Fruit fly (Drosophila melanogaster) whole organism, embryonic: ENCODE measurements around the gene ClC-a.

Source experiments
- Ada2b ChIP-seq: fragments of 200-800 bp; sonication (Bioruptor generic); IDR thresholded peaks from 2 replicates; pipeline ENCODE4 v1.3.6; 2022; ENCODE audit warnings: missing biosample characterization, missing genetic modification characterization
- Blimp-1 ChIP-seq: fragments of 200-800 bp; sonication (Bioruptor generic); optimal IDR thresholded peaks from 3 replicates; lab custom pipeline; 2018; ENCODE audit warnings: missing biosample characterization, missing genetic modification characterization, mild to moderate bottlenecking, moderate library complexity, missing genetic modification reagents
- CG10959 ChIP-seq: fragments of 200-800 bp; sonication (Bioruptor generic); IDR thresholded peaks from 2 replicates; pipeline ENCODE4 v1.3.6; 2022; ENCODE audit warnings: missing biosample characterization, missing genetic modification characterization
- CG11456 ChIP-seq: fragments of 200-800 bp; sonication (Bioruptor generic); IDR thresholded peaks from 3 replicates; pipeline ENCODE4 v1.3.6; 2022; ENCODE audit warnings: missing biosample characterization, missing genetic modification characterization
- CG16813 ChIP-seq: fragments of 200-800 bp; sonication (Bioruptor generic); IDR thresholded peaks from 3 replicates; pipeline ENCODE4 v1.3.6; 2022; ENCODE audit warnings: missing biosample characterization, missing genetic modification characterization; ENCODE audit not compliant: partially characterized antibody
- CG17328 ChIP-seq: fragments of 200-800 bp; sonication (Bioruptor generic); IDR thresholded peaks from 2 replicates; pipeline ENCODE4 v1.3.6; 2022; ENCODE audit warnings: missing biosample characterization, missing genetic modification characterization
- CG17612 ChIP-seq: fragments of 200-800 bp; sonication (Bioruptor generic); IDR thresholded peaks from 2 replicates; pipeline ENCODE4 v1.3.6; 2022; ENCODE audit warnings: missing biosample characterization, missing genetic modification characterization
- CG2202 ChIP-seq: fragments of 200-800 bp; sonication (Bioruptor generic); optimal IDR thresholded peaks from 2 replicates; lab custom pipeline; 2018; ENCODE audit warnings: missing biosample characterization, mild to moderate bottlenecking, missing genetic modification characterization
- CG2678 ChIP-seq: fragments of 200-800 bp; sonication (Bioruptor generic); optimal IDR thresholded peaks from 3 replicates; lab custom pipeline; 2019; ENCODE audit warnings: missing biosample characterization, mild to moderate bottlenecking, missing genetic modification characterization, moderate library complexity
- CG3163 ChIP-seq: fragments of 200-800 bp; sonication (Bioruptor generic); optimal IDR thresholded peaks from 3 replicates; lab custom pipeline; 2016; ENCODE audit warnings: missing biosample characterization, missing genetic modification characterization
- CG34422 ChIP-seq: fragments of 200-800 bp; sonication (Bioruptor generic); IDR thresholded peaks from 3 replicates; pipeline ENCODE4 v1.3.6; 2022; ENCODE audit warnings: missing biosample characterization, missing genetic modification characterization
- CG4404 ChIP-seq: fragments of 200-800 bp; sonication (Bioruptor generic); IDR thresholded peaks from 2 replicates; pipeline ENCODE4 v1.3.6; 2022; ENCODE audit warnings: missing biosample characterization, missing genetic modification characterization
- CG6689 ChIP-seq: fragments of 200-800 bp; sonication (Bioruptor generic); IDR thresholded peaks from 2 replicates; pipeline ENCODE4 v1.3.6; 2022; ENCODE audit warnings: missing biosample characterization, missing genetic modification characterization
- CG7963 ChIP-seq: fragments of 200-800 bp; sonication (Bioruptor generic); IDR thresholded peaks from 3 replicates; pipeline ENCODE4 v1.3.6; 2022; ENCODE audit warnings: missing biosample characterization, missing genetic modification characterization; ENCODE audit not compliant: partially characterized antibody
- CG8281 ChIP-seq: fragments of 200-800 bp; sonication (Bioruptor generic); optimal IDR thresholded peaks from 2 replicates; lab custom pipeline; 2018; ENCODE audit warnings: missing biosample characterization, mild to moderate bottlenecking, missing genetic modification characterization, moderate library complexity
- Camta ChIP-seq: fragments of 200-800 bp; sonication (Bioruptor generic); optimal IDR thresholded peaks from 2 replicates; lab custom pipeline; 2016; ENCODE audit warnings: missing biosample characterization, missing genetic modification characterization
- Dad ChIP-seq: fragments of 200-800 bp; sonication (Bioruptor generic); optimal IDR thresholded peaks from 3 replicates; lab custom pipeline; 2016; ENCODE audit warnings: missing biosample characterization, missing genetic modification characterization
- Doc2 ChIP-seq: fragments of 200-800 bp; sonication (Bioruptor generic); IDR thresholded peaks from 2 replicates; pipeline ENCODE4 v1.3.6; 2022; ENCODE audit warnings: missing biosample characterization, missing genetic modification characterization
- Doc3 ChIP-seq: fragments of 200-800 bp; sonication (Bioruptor generic); IDR thresholded peaks from 3 replicates; pipeline ENCODE4 v1.3.6; 2022; ENCODE audit warnings: missing biosample characterization, missing genetic modification characterization; ENCODE audit not compliant: partially characterized antibody
- Dref ChIP-seq: fragments of 200-800 bp; sonication (Bioruptor generic); IDR thresholded peaks from 2 replicates; pipeline ENCODE4 v1.3.6; 2022; ENCODE audit warnings: missing biosample characterization, missing genetic modification characterization
- Hmr ChIP-seq: fragments of 200-800 bp; sonication (Bioruptor generic); optimal IDR thresholded peaks from 3 replicates; lab custom pipeline; 2017; ENCODE audit warnings: mild to moderate bottlenecking, missing biosample characterization, missing genetic modification reagents, missing genetic modification characterization
- Lpt ChIP-seq: fragments of >200 bp; optimal IDR thresholded peaks from 2 replicates; lab custom pipeline; 2018; ENCODE audit warnings: missing biosample characterization, missing genetic modification characterization
- MESR4 ChIP-seq: fragments of 200-800 bp; sonication (Bioruptor generic); optimal IDR thresholded peaks from 2 replicates; lab custom pipeline; 2018; ENCODE audit warnings: missing biosample characterization, mild to moderate bottlenecking, missing genetic modification characterization, moderate library complexity
- NC2β ChIP-seq: fragments of 200-800 bp; sonication (Bioruptor generic); optimal IDR thresholded peaks from 2 replicates; lab custom pipeline; 2016; ENCODE audit warnings: missing biosample characterization, missing genetic modification characterization
- Pdp1 ChIP-seq, 2 experiments: fragments of 200-800 bp; sonication (Bioruptor generic); optimal IDR thresholded peaks; 3 replicates each; lab custom pipeline; 2016; ENCODE audit warnings: missing biosample characterization in 2 of 2, missing genetic modification characterization in 2 of 2, mild to moderate bottlenecking in 1 of 2, moderate library complexity in 1 of 2
- Side ChIP-seq: fragments of 200-800 bp; sonication (Bioruptor generic); optimal IDR thresholded peaks from 2 replicates; lab custom pipeline; 2016; ENCODE audit warnings: missing biosample characterization, missing genetic modification characterization
- Six4 ChIP-seq: fragments of 200-800 bp; sonication (Bioruptor generic); optimal IDR thresholded peaks from 2 replicates; lab custom pipeline; 2016; ENCODE audit warnings: missing biosample characterization, missing genetic modification characterization
- YL-1 ChIP-seq: fragments of 200-800 bp; sonication (Bioruptor generic); optimal IDR thresholded peaks from 3 replicates; lab custom pipeline; 2017; ENCODE audit warnings: missing biosample characterization, mild to moderate bottlenecking, missing genetic modification characterization
- amos ChIP-seq: fragments of 200-800 bp; sonication (Bioruptor generic); IDR thresholded peaks from 2 replicates; pipeline ENCODE4 v1.3.6; 2022; ENCODE audit warnings: missing biosample characterization, missing genetic modification characterization; ENCODE audit not compliant: partially characterized antibody
- ci ChIP-seq: fragments of 200-800 bp; sonication (Bioruptor generic); IDR thresholded peaks from 3 replicates; pipeline ENCODE4 v1.3.6; 2022; ENCODE audit warnings: missing biosample characterization, missing genetic modification characterization
- corto ChIP-seq: fragments of 200-800 bp; sonication (Bioruptor generic); optimal IDR thresholded peaks from 2 replicates; lab custom pipeline; 2016; ENCODE audit warnings: missing biosample characterization, mild to moderate bottlenecking, missing genetic modification characterization, moderate library complexity
- dmrt99B ChIP-seq: fragments of 200-800 bp; sonication (Bioruptor generic); optimal IDR thresholded peaks from 2 replicates; lab custom pipeline; 2018; ENCODE audit warnings: missing biosample characterization, mild to moderate bottlenecking, missing genetic modification characterization, moderate library complexity
- ftz-f1 ChIP-seq: fragments of 200-800 bp; sonication (Bioruptor generic); optimal IDR thresholded peaks from 2 replicates; lab custom pipeline; 2016; ENCODE audit warnings: missing biosample characterization, missing genetic modification characterization
- fu2 ChIP-seq: fragments of 200-800 bp; sonication (Bioruptor generic); optimal IDR thresholded peaks from 2 replicates; lab custom pipeline; 2016; ENCODE audit warnings: missing biosample characterization, missing genetic modification characterization
- gsb-n ChIP-seq: fragments of 200-800 bp; sonication (Bioruptor generic); optimal IDR thresholded peaks from 3 replicates; lab custom pipeline; 2018; ENCODE audit warnings: missing biosample characterization, mild to moderate bottlenecking, missing genetic modification characterization
- ham ChIP-seq: fragments of 200-800 bp; sonication (Bioruptor generic); IDR thresholded peaks from 2 replicates; pipeline ENCODE4 v1.3.6; 2022; ENCODE audit warnings: missing biosample characterization, missing genetic modification characterization
- jigr1 ChIP-seq: fragments of 200-800 bp; sonication (Bioruptor generic); IDR thresholded peaks from 3 replicates; pipeline ENCODE4 v1.3.6; 2022; ENCODE audit warnings: missing biosample characterization, missing genetic modification characterization
- kah ChIP-seq: fragments of 200-800 bp; sonication (Bioruptor generic); optimal IDR thresholded peaks from 2 replicates; lab custom pipeline; 2018; ENCODE audit warnings: missing biosample characterization, mild to moderate bottlenecking, missing genetic modification characterization
- knrl ChIP-seq: fragments of 200-800 bp; sonication (Bioruptor generic); IDR thresholded peaks from 3 replicates; pipeline ENCODE4 v1.3.6; 2022; ENCODE audit warnings: missing biosample characterization, missing genetic modification characterization; ENCODE audit not compliant: partially characterized antibody
- nerfin-2 ChIP-seq: fragments of 200-800 bp; sonication (Bioruptor generic); IDR thresholded peaks from 2 replicates; pipeline ENCODE4 v1.3.6; 2022; ENCODE audit warnings: missing biosample characterization, missing genetic modification characterization; ENCODE audit not compliant: partially characterized antibody
- nmo ChIP-seq: fragments of 200-800 bp; sonication (Bioruptor generic); optimal IDR thresholded peaks from 2 replicates; lab custom pipeline; 2018; ENCODE audit warnings: missing biosample characterization, mild to moderate bottlenecking, missing genetic modification characterization, moderate library complexity
- pnt ChIP-seq: fragments of 200-800 bp; sonication (Bioruptor generic); optimal IDR thresholded peaks from 3 replicates; lab custom pipeline; 2016; ENCODE audit warnings: missing biosample characterization, missing genetic modification characterization
- sd ChIP-seq: fragments of 200-800 bp; sonication (Bioruptor generic); optimal IDR thresholded peaks from 3 replicates; lab custom pipeline; 2018; ENCODE audit warnings: missing biosample characterization, mild to moderate bottlenecking, missing genetic modification characterization, moderate library complexity
- sens-2 ChIP-seq: fragments of 200-800 bp; sonication (Bioruptor generic); IDR thresholded peaks from 2 replicates; pipeline ENCODE4 v1.3.6; 2022; ENCODE audit warnings: missing biosample characterization, missing genetic modification characterization
- sima ChIP-seq: fragments of 200-800 bp; sonication (Bioruptor generic); optimal IDR thresholded peaks from 2 replicates; lab custom pipeline; 2016; ENCODE audit warnings: missing biosample characterization, missing genetic modification characterization
- sisA ChIP-seq: fragments of 200-800 bp; sonication (Bioruptor generic); IDR thresholded peaks from 2 replicates; pipeline ENCODE4 v1.3.6; 2022; ENCODE audit warnings: missing biosample characterization, missing genetic modification characterization
- slbo ChIP-seq: fragments of 200-800 bp; sonication (Bioruptor generic); IDR thresholded peaks from 2 replicates; pipeline ENCODE4 v1.3.6; 2022; ENCODE audit warnings: missing biosample characterization, missing genetic modification characterization
- toy ChIP-seq: fragments of 200-800 bp; sonication (Bioruptor generic); IDR thresholded peaks from 2 replicates; pipeline ENCODE4 v1.3.6; 2022; ENCODE audit warnings: missing biosample characterization, missing genetic modification characterization
- trh ChIP-seq: fragments of 200-800 bp; sonication (Bioruptor generic); optimal IDR thresholded peaks from 2 replicates; lab custom pipeline; 2016; ENCODE audit warnings: missing biosample characterization, missing genetic modification characterization
- ttk ChIP-seq: fragments of 200-800 bp; sonication (Bioruptor generic); IDR thresholded peaks from 2 replicates; pipeline ENCODE4 v2.1.2; 2022; ENCODE audit warnings: missing biosample characterization, missing genetic modification characterization
- zen ChIP-seq: fragments of 200-800 bp; sonication (Bioruptor generic); optimal IDR thresholded peaks from 3 replicates; lab custom pipeline; 2018; ENCODE audit warnings: missing biosample characterization, mild to moderate bottlenecking, missing genetic modification characterization, moderate library complexity
- zfh1 ChIP-seq: fragments of 200-800 bp; sonication (Bioruptor generic); IDR thresholded peaks from 3 replicates; pipeline ENCODE4 v1.3.6; 2022; ENCODE audit warnings: missing biosample characterization, missing genetic modification characterization

ClC-a gene

dm6 chr3R:11796780-11797179, 16.2 kb downstream of the ClC-a start, which contains the start of gene Sbf (continued):
- TF ChIP-seq zen (tag; lab: Kevin White, UChicago) (peak; percentile 63), trh (GFP tag; lab: Kevin White, UChicago) (no peak), CG16813 (peak; percentile 83), Hmr (GFP tag; lab: Kevin White, UChicago) (no peak), Ada2b (GFP tag; lab: Robert Waterston, UW) (no peak), Doc2 (GFP tag; lab: Robert Waterston, UW) (no peak), YL-1 (GFP tag; lab: Kevin White, UChicago) (peak; percentile 94), dmrt99B (tag; lab: Kevin White, UChicago) (no peak), CG6689 (no peak), ci (GFP tag; lab: Robert Waterston, UW) (no peak), CG2202 (tag; lab: Kevin White, UChicago) (no peak), Doc3 (GFP tag; lab: Robert Waterston, UW) (peak; percentile 76), zfh1 (no peak), Lpt (no peak), CG3163 (GFP tag; lab: Kevin White, UChicago) (no peak), Camta (GFP tag; lab: Kevin White, UChicago) (no peak), CG17328 (GFP tag; lab: Robert Waterston, UW) (no peak), fu2 (GFP tag; lab: Kevin White, UChicago) (no peak), Dref (GFP tag; lab: Robert Waterston, UW) (peak; percentile 92), kah (GFP tag; lab: Kevin White, UChicago) (no peak), Dad (GFP tag; lab: Kevin White, UChicago) (no peak), CG11456 (GFP tag; lab: Robert Waterston, UW) (no peak), jigr1 (GFP tag; lab: Robert Waterston, UW) (no peak), sisA (GFP tag; lab: Robert Waterston, UW) (no peak), slbo (GFP tag; lab: Robert Waterston, UW) (peak; percentile 28; the same call in 1 of the 2 replicates), CG7963 (peak; percentile 81; the same call in 2 of the 3 replicates), CG2678 (no peak), nmo (peak; percentile 39), ftz-f1 (GFP tag; lab: Kevin White, UChicago) (no peak), NC2β (GFP tag; lab: Kevin White, UChicago) (no peak), Pdp1 (GFP tag; optimal IDR thresholded peaks at IDR 0.05; lab: Kevin White, UChicago) (no peak), knrl (GFP tag; lab: Robert Waterston, UW) (peak; percentile 75), gsb-n (tag; lab: Kevin White, UChicago) (no peak), CG34422 (GFP tag; lab: Robert Waterston, UW) (0 out of 3 replicates have a peak, but pooled peaks have one; percentile 39), sima (GFP tag; lab: Kevin White, UChicago) (no peak), CG17612 (GFP tag; lab: Robert Waterston, UW) (no peak), nerfin-2 (GFP tag; lab: Robert Waterston, UW) (peak; percentile 44), Side (no peak), sd (tag; lab: Kevin White, UChicago) (no peak), Six4 (GFP tag; lab: Kevin White, UChicago) (no peak), amos (GFP tag; lab: Robert Waterston, UW) (peak; percentile 92), ham (GFP tag; lab: Robert Waterston, UW) (no peak), corto (GFP tag; lab: Kevin White, UChicago) (no peak), MESR4 (GFP tag; lab: Kevin White, UChicago) (peak; percentile 71), ttk (GFP tag; lab: Robert Waterston, UW) (no peak), CG4404 (no peak), pnt (GFP tag; lab: Kevin White, UChicago) (no peak), CG8281 (tag; lab: Kevin White, UChicago) (no peak), sens-2 (GFP tag; lab: Robert Waterston, UW) (no peak), Blimp-1 (no peak), CG10959 (GFP tag; lab: Robert Waterston, UW) (no peak), toy (GFP tag; lab: Robert Waterston, UW) (no peak)
